Worm (Caenorhabditis elegans) whole organism, L1 larva: ENCODE measurements around the gene pros-1.

Experiments
- F16B12.6 ChIP-seq: fragments of 150-350 bp; optimal IDR thresholded peaks from 2 replicates; lab custom pipeline; 2014; ENCODE audit warnings: missing biosample characterization, missing genetic modification characterization
- aha-1 ChIP-seq: fragments of 150-350 bp; optimal IDR thresholded peaks from 2 replicates; lab custom pipeline; 2014; ENCODE audit warnings: missing biosample characterization, missing genetic modification characterization
- aly-2 ChIP-seq: fragments of 150-350 bp; optimal IDR thresholded peaks from 2 replicates; lab custom pipeline; 2014; ENCODE audit warnings: missing biosample characterization, missing genetic modification characterization
- ama-1 ChIP-seq: fragments of 150-350 bp; optimal IDR thresholded peaks from 2 replicates; lab custom pipeline; 2014
- blmp-1 ChIP-seq: fragments of 150-350 bp; optimal IDR thresholded peaks from 2 replicates; lab custom pipeline; 2014; ENCODE audit warnings: missing biosample characterization, missing genetic modification characterization
- ceh-63 ChIP-seq: fragments of 200-800 bp; sonication (Bioruptor generic); optimal IDR thresholded peaks from 2 replicates; lab custom pipeline; 2018; ENCODE audit warnings: mild to moderate bottlenecking, missing genetic modification characterization, missing compliant biosample characterization
- ceh-8 ChIP-seq: fragments of 200-800 bp; sonication (Bioruptor generic); optimal IDR thresholded peaks from 2 replicates; lab custom pipeline; 2018; ENCODE audit warnings: mild to moderate bottlenecking, missing genetic modification characterization, moderate library complexity, missing compliant biosample characterization
- ceh-82 ChIP-seq, 3 experiments: fragments of 150-350 bp in 1 of 3; sonication (generic microtip) in 2 of 3; optimal IDR thresholded peaks; 2 replicates each; lab custom pipeline; 2014 to 2017; ENCODE audit warnings: missing biosample characterization in 3 of 3, missing genetic modification characterization in 3 of 3
- ceh-88 ChIP-seq: fragments of 200-800 bp; sonication (Bioruptor generic); IDR thresholded peaks from 2 replicates; pipeline ENCODE4 v1.3.6; 2022; ENCODE audit warnings: missing genetic modification characterization, missing compliant biosample characterization
- dpl-1 ChIP-seq, 3 experiments: fragments of 150-350 bp in 2 of 3; sonication (generic microtip) in 1 of 3; optimal IDR thresholded peaks; 2 replicates each; lab custom pipeline; 2014 to 2017; ENCODE audit warnings: missing biosample characterization in 3 of 3, missing genetic modification characterization in 3 of 3, missing genetic modification reagents in 3 of 3
- dsc-1 ChIP-seq: sonication (generic microtip); optimal IDR thresholded peaks from 2 replicates; lab custom pipeline; 2016; ENCODE audit warnings: mild to moderate bottlenecking, missing genetic modification characterization, missing compliant biosample characterization
- efl-1 ChIP-seq, 4 experiments: fragments of 150-350 bp; optimal IDR thresholded peaks in 3 of 4; peaks in 1 of 4; 1 replicate in 1 of 4; 2 replicates in 3 of 4; lab custom pipeline; 2014; ENCODE audit warnings: missing biosample characterization in 2 of 4, missing genetic modification characterization in 2 of 4, missing genetic modification reagents in 2 of 4
- efl-3 ChIP-seq: fragments of 200-800 bp; sonication (Bioruptor generic); optimal IDR thresholded peaks from 2 replicates; lab custom pipeline; 2018; ENCODE audit warnings: mild to moderate bottlenecking, missing genetic modification characterization, missing compliant biosample characterization
- elt-3 ChIP-seq, 6 experiments: fragments of 150-350 bp in 1 of 6; sonication (generic microtip); optimal IDR thresholded peaks; 2 replicates each; lab custom pipeline; 2017 to 2018; ENCODE audit warnings: missing biosample characterization in 6 of 6, missing genetic modification characterization in 6 of 6, inconsistent platforms in 1 of 6
- fkh-10 ChIP-seq: sonication (generic microtip); optimal IDR thresholded peaks from 2 replicates; lab custom pipeline; 2017; ENCODE audit warnings: missing biosample characterization, missing genetic modification reagents, missing genetic modification characterization
- fkh-4 ChIP-seq: sonication (generic microtip); optimal IDR thresholded peaks from 2 replicates; lab custom pipeline; 2016; ENCODE audit warnings: missing compliant biosample characterization, missing genetic modification characterization, borderline replicate concordance
- fos-1 ChIP-seq: fragments of 150-350 bp; optimal IDR thresholded peaks from 2 replicates; lab custom pipeline; 2014; ENCODE audit warnings: missing biosample characterization, missing genetic modification characterization
- irx-1 ChIP-seq: sonication (generic microtip); optimal IDR thresholded peaks from 2 replicates; lab custom pipeline; 2016; ENCODE audit warnings: missing genetic modification characterization, missing compliant biosample characterization
- isw-1 ChIP-seq: fragments of 200-800 bp; sonication (Bioruptor generic); IDR thresholded peaks from 2 replicates; pipeline ENCODE4 v1.3.6; 2022; ENCODE audit warnings: missing genetic modification characterization, missing compliant biosample characterization
- lin-14 ChIP-seq: fragments of 200-800 bp; sonication (Bioruptor generic); optimal IDR thresholded peaks from 2 replicates; lab custom pipeline; 2018; ENCODE audit warnings: mild to moderate bottlenecking, missing genetic modification characterization, moderate library complexity, missing compliant biosample characterization
- lin-35 ChIP-seq, 2 experiments: fragments of 150-350 bp; optimal IDR thresholded peaks; 2 replicates each; lab custom pipeline; 2014; ENCODE audit warnings: missing biosample characterization in 2 of 2, missing genetic modification characterization in 2 of 2, missing genetic modification reagents in 2 of 2
- lsy-2 ChIP-seq, 2 experiments: fragments of 150-350 bp; optimal IDR thresholded peaks; 2 replicates each; lab custom pipeline; 2014; ENCODE audit warnings: missing biosample characterization in 2 of 2, missing genetic modification characterization in 2 of 2
- mdl-1 ChIP-seq, 2 experiments: fragments of 150-350 bp; optimal IDR thresholded peaks; 2 replicates each; lab custom pipeline; 2014 to 2017; ENCODE audit warnings: missing biosample characterization in 2 of 2, missing genetic modification characterization in 2 of 2, inconsistent platforms in 1 of 2
- mep-1 ChIP-seq: fragments of 150-350 bp; optimal IDR thresholded peaks from 2 replicates; lab custom pipeline; 2014; ENCODE audit warnings: missing biosample characterization, missing genetic modification characterization
- nhr-11 ChIP-seq: fragments of 150-350 bp; optimal IDR thresholded peaks from 2 replicates; lab custom pipeline; 2014; ENCODE audit warnings: missing biosample characterization, missing genetic modification characterization
- nhr-20 ChIP-seq: sonication (generic microtip); optimal IDR thresholded peaks from 2 replicates; lab custom pipeline; 2016; ENCODE audit warnings: mild to moderate bottlenecking, missing genetic modification characterization, missing compliant biosample characterization
- nhr-47 ChIP-seq: sonication (generic microtip); optimal IDR thresholded peaks from 2 replicates; lab custom pipeline; 2016; ENCODE audit warnings: mild to moderate bottlenecking, missing genetic modification characterization, moderate library complexity, missing compliant biosample characterization
- nhr-71 ChIP-seq: sonication (generic microtip); optimal IDR thresholded peaks from 2 replicates; lab custom pipeline; 2016; ENCODE audit warnings: mild to moderate bottlenecking, missing genetic modification characterization, moderate library complexity, missing compliant biosample characterization
- nhr-77 ChIP-seq: fragments of 150-350 bp; optimal IDR thresholded peaks from 2 replicates; lab custom pipeline; 2014; ENCODE audit warnings: missing biosample characterization, missing genetic modification characterization
- nhr-84 ChIP-seq: sonication (generic microtip); optimal IDR thresholded peaks from 2 replicates; lab custom pipeline; 2017; ENCODE audit warnings: missing biosample characterization, missing genetic modification characterization
- nhr-85 ChIP-seq: sonication (generic microtip); peaks from one replicate; lab custom pipeline; 2016; ENCODE audit warnings: missing genetic modification characterization, inconsistent platforms, missing compliant biosample characterization
- rnt-1 ChIP-seq: sonication (generic microtip); optimal IDR thresholded peaks from 2 replicates; lab custom pipeline; 2016; ENCODE audit warnings: mild to moderate bottlenecking, missing genetic modification characterization, moderate library complexity, missing compliant biosample characterization
- snu-23 ChIP-seq: sonication (generic microtip); optimal IDR thresholded peaks from 2 replicates; lab custom pipeline; 2016; ENCODE audit warnings: missing genetic modification characterization, missing compliant biosample characterization
- sup-37 ChIP-seq: fragments of 200-800 bp; sonication (Bioruptor generic); optimal IDR thresholded peaks from 2 replicates; lab custom pipeline; 2018; ENCODE audit warnings: mild to moderate bottlenecking, missing genetic modification characterization, missing compliant biosample characterization
- tlp-1 ChIP-seq: fragments of 150-350 bp; optimal IDR thresholded peaks from 2 replicates; lab custom pipeline; 2014; ENCODE audit warnings: missing biosample characterization, missing genetic modification characterization
- unc-130 ChIP-seq: fragments of 150-350 bp; optimal IDR thresholded peaks from 2 replicates; lab custom pipeline; 2017; ENCODE audit warnings: missing biosample characterization, missing genetic modification characterization, inconsistent platforms
- unc-86 ChIP-seq: sonication (generic microtip); optimal IDR thresholded peaks from 2 replicates; lab custom pipeline; 2016; ENCODE audit warnings: missing genetic modification characterization, missing compliant biosample characterization
- unc-98 ChIP-seq: fragments of 200-800 bp; sonication (Bioruptor generic); IDR thresholded peaks from 2 replicates; pipeline ENCODE4 v1.3.6; 2022; ENCODE audit warnings: missing genetic modification characterization, missing compliant biosample characterization
- vab-15 ChIP-seq: sonication (generic microtip); optimal IDR thresholded peaks from 2 replicates; lab custom pipeline; 2017; ENCODE audit warnings: missing genotype, mild to moderate bottlenecking, missing genetic modification characterization, missing compliant biosample characterization
- xbp-1 ChIP-seq: sonication (generic microtip); optimal IDR thresholded peaks from 2 replicates; lab custom pipeline; 2016; ENCODE audit warnings: missing genetic modification characterization, missing compliant biosample characterization
- zag-1 ChIP-seq: fragments of 150-350 bp; optimal IDR thresholded peaks from 2 replicates; lab custom pipeline; 2014; ENCODE audit warnings: missing biosample characterization, missing genetic modification characterization
- ztf-4 ChIP-seq: fragments of 150-350 bp; optimal IDR thresholded peaks from 2 replicates; lab custom pipeline; 2014; ENCODE audit warnings: missing biosample characterization, missing genetic modification characterization

The pros-1 gene

ce11 chrIII:8093079-8093623 lies 26.1 kb downstream of the pros-1 start, which contains the start of gene K06H7.2 (continued):
- peak; percentile 50 for TF ChIP-seq nhr-20 (tag; lab: Kevin White, UChicago)
- TF ChIP-seq dsc-1 (tag; lab: Kevin White, UChicago), result peak; percentile 19
- peak; percentile 63 for TF ChIP-seq nhr-77 (tag; lab: Kevin White, UChicago)
- no peak for TF ChIP-seq irx-1 (tag; lab: Kevin White, UChicago)
- TF ChIP-seq unc-130 (tag; lab: Kevin White, UChicago), result no peak
- no peak for TF ChIP-seq ceh-63 (GFP tag; lab: Kevin White, UChicago)
- no peak for TF ChIP-seq nhr-84 (tag; lab: Kevin White, UChicago)
- TF ChIP-seq nhr-11 (tag; lab: Kevin White, UChicago), result no peak
- TF ChIP-seq unc-86 (tag; lab: Kevin White, UChicago), result no peak
- no peak for TF ChIP-seq unc-98 (GFP tag; lab: Robert Waterston, UW)
- TF ChIP-seq elt-3 (tag; optimal IDR thresholded peaks at IDR 0.05; lab: Kevin White, UChicago), result no peak

ce11 chrIII:8098116-8098515 lies 31.0 kb downstream of the pros-1 start, which contains the start of gene K06H7.8:
K06H7.8 (minus strand) TSS chrIII:8098216.
- TF ChIP-seq lin-14 (GFP tag; lab: Kevin White, UChicago), result no peak
- no peak for TF ChIP-seq xbp-1 (tag; lab: Kevin White, UChicago)
- no peak for TF ChIP-seq snu-23 (GFP tag; lab: Kevin White, UChicago)
- TF ChIP-seq sup-37 (GFP tag; lab: Kevin White, UChicago), result no peak
- TF ChIP-seq ceh-8 (GFP tag; lab: Kevin White, UChicago), result no peak
- no peak for TF ChIP-seq ztf-4 (tag; lab: Kevin White, UChicago)
- TF ChIP-seq zag-1 (tag; lab: Kevin White, UChicago), result no peak
- TF ChIP-seq fkh-10 (GFP tag; lab: Kevin White, UChicago), result no peak
- no peak for TF ChIP-seq nhr-47 (tag; lab: Kevin White, UChicago)
- no peak for TF ChIP-seq tlp-1 (tag; lab: Kevin White, UChicago)
- no peak for TF ChIP-seq ama-1 (lab: Kevin White, UChicago)
- TF ChIP-seq efl-3 (GFP tag; lab: Kevin White, UChicago), result no peak

ce11 chrIII:8099022-8099421 lies 31.9 kb downstream of the pros-1 start, which contains the start of gene K06H7.1:
K06H7.1 (plus strand) TSS chrIII:8099322.
- no peak for TF ChIP-seq efl-1 (optimal IDR thresholded peaks at IDR 0.05; lab: Kevin White, UChicago)
- peak in 1 of 2 experiments; percentile 3 for TF ChIP-seq efl-1 (GFP tag; optimal IDR thresholded peaks at IDR 0.05 in 1 of 2; lab: Kevin White, UChicago)
- TF ChIP-seq mdl-1 (tag; optimal IDR thresholded peaks at IDR 0.05; lab: Kevin White, UChicago), result no peak
- TF ChIP-seq, all 84 proteins: peak for 1

- TF ChIP-seq fos-1, result no peak
- peak; percentile 81 to 89 for TF ChIP-seq efl-1 (optimal IDR thresholded peaks at IDR 0.05; lab: Kevin White, UChicago)
- TF ChIP-seq efl-1 (GFP tag; optimal IDR thresholded peaks at IDR 0.05 in 1 of 2; lab: Kevin White, UChicago), result peak; percentile 84 to 98
- peak in 1 of 2 experiments; percentile 2 for TF ChIP-seq mdl-1 (tag; optimal IDR thresholded peaks at IDR 0.05; lab: Kevin White, UChicago)
- peak; percentile 29 for TF ChIP-seq nhr-47 (tag; lab: Kevin White, UChicago)
- no peak for TF ChIP-seq vab-15 (tag; lab: Kevin White, UChicago)
- TF ChIP-seq dsc-1 (tag; lab: Kevin White, UChicago), result no peak
- no peak for TF ChIP-seq aly-2
- peak; percentile 72 to 91 for TF ChIP-seq lin-35 (GFP tag; optimal IDR thresholded peaks at IDR 0.05; lab: Kevin White, UChicago)
- TF ChIP-seq aha-1 (tag; lab: Kevin White, UChicago), result no peak
- peak; percentile 35 for TF ChIP-seq nhr-71 (tag; lab: Kevin White, UChicago)
- TF ChIP-seq fkh-4 (tag; lab: Kevin White, UChicago), result no peak
- TF ChIP-seq mep-1 (tag; lab: Kevin White, UChicago), result peak; percentile 19
- TF ChIP-seq lsy-2 (tag; optimal IDR thresholded peaks at IDR 0.05; lab: Kevin White, UChicago), result peak; percentile 43 to 68
- TF ChIP-seq xbp-1 (tag; lab: Kevin White, UChicago), result peak; percentile 18
- peak in 1 of 3 experiments; percentile 25 for TF ChIP-seq ceh-82 (tag; optimal IDR thresholded peaks at IDR 0.05; lab: Kevin White, UChicago)
- peak; percentile 33 for TF ChIP-seq rnt-1 (tag; lab: Kevin White, UChicago)
- TF ChIP-seq nhr-77 (tag; lab: Kevin White, UChicago), result no peak
- peak; percentile 50 for TF ChIP-seq snu-23 (GFP tag; lab: Kevin White, UChicago)
- peak; percentile 22 for TF ChIP-seq nhr-20 (tag; lab: Kevin White, UChicago)
- TF ChIP-seq isw-1 (GFP tag; lab: Robert Waterston, UW), result no peak
- peak; percentile 14 for TF ChIP-seq lin-14 (GFP tag; lab: Kevin White, UChicago)
- peak; percentile 15 for TF ChIP-seq F16B12.6 (tag; lab: Kevin White, UChicago)
- TF ChIP-seq ceh-88 (GFP tag; lab: Robert Waterston, UW), result no peak
- TF ChIP-seq nhr-85, result peak; percentile 46
- TF ChIP-seq blmp-1, result peak; percentile 26
- TF ChIP-seq ztf-4 (tag; lab: Kevin White, UChicago), result no peak
- TF ChIP-seq dpl-1 (GFP tag; optimal IDR thresholded peaks at IDR 0.05; lab: Kevin White, UChicago), result peak; percentile 79 to 86 (median 82)
Observed at ce11 chrIII:8100960-8101359, 33.9 kb downstream of the pros-1 start, which contains the start of gene plk-1. plk-1 (plus strand) TSS chrIII:8101348.
